Worm (Caenorhabditis elegans) whole organism, L1 larva: ENCODE measurements around the gene catp-4.

Experiments used
- C04F5.9 ChIP-seq: sonication (generic microtip); optimal IDR thresholded peaks from 2 replicates; lab custom pipeline; 2016; ENCODE audit warnings: missing genetic modification characterization, missing compliant biosample characterization
- C16A3.4 ChIP-seq: fragments of 150-350 bp; optimal IDR thresholded peaks from 2 replicates; lab custom pipeline; 2014; ENCODE audit warnings: missing biosample characterization, missing genetic modification characterization
- F16B12.6 ChIP-seq: fragments of 150-350 bp; optimal IDR thresholded peaks from 2 replicates; lab custom pipeline; 2014; ENCODE audit warnings: missing biosample characterization, missing genetic modification characterization
- aha-1 ChIP-seq: fragments of 150-350 bp; optimal IDR thresholded peaks from 2 replicates; lab custom pipeline; 2014; ENCODE audit warnings: missing biosample characterization, missing genetic modification characterization
- aly-2 ChIP-seq: fragments of 150-350 bp; optimal IDR thresholded peaks from 2 replicates; lab custom pipeline; 2014; ENCODE audit warnings: missing biosample characterization, missing genetic modification characterization
- dpl-1 ChIP-seq, 3 experiments: fragments of 150-350 bp in 2 of 3; sonication (generic microtip) in 1 of 3; optimal IDR thresholded peaks; 2 replicates each; lab custom pipeline; 2014 to 2017; ENCODE audit warnings: missing biosample characterization in 3 of 3, missing genetic modification characterization in 3 of 3, missing genetic modification reagents in 3 of 3
- efl-1 ChIP-seq, 4 experiments: fragments of 150-350 bp; optimal IDR thresholded peaks in 3 of 4; peaks in 1 of 4; 1 replicate in 1 of 4; 2 replicates in 3 of 4; lab custom pipeline; 2014; ENCODE audit warnings: missing biosample characterization in 2 of 4, missing genetic modification characterization in 2 of 4, missing genetic modification reagents in 2 of 4
- egl-13 ChIP-seq: sonication (generic microtip); optimal IDR thresholded peaks from 2 replicates; lab custom pipeline; 2016; ENCODE audit warnings: missing genotype, missing genetic modification reagents, missing genetic modification characterization, missing compliant biosample characterization
- egl-27 ChIP-seq, 2 experiments: fragments of 150-350 bp in 1 of 2; sonication (generic microtip); optimal IDR thresholded peaks; 3 replicates each; lab custom pipeline; 2017 to 2018; ENCODE audit warnings: missing biosample characterization in 2 of 2, missing genetic modification characterization in 2 of 2, missing genetic modification reagents in 2 of 2
- elt-2 ChIP-seq: sonication (generic microtip); optimal IDR thresholded peaks from 2 replicates; lab custom pipeline; 2016; ENCODE audit warnings: missing genetic modification characterization, mild to moderate bottlenecking, inconsistent platforms, missing compliant biosample characterization, missing genetic modification reagents
- elt-3 ChIP-seq, 6 experiments: fragments of 150-350 bp in 1 of 6; sonication (generic microtip); optimal IDR thresholded peaks; 2 replicates each; lab custom pipeline; 2017 to 2018; ENCODE audit warnings: missing biosample characterization in 6 of 6, missing genetic modification characterization in 6 of 6, inconsistent platforms in 1 of 6
- fkh-4 ChIP-seq: sonication (generic microtip); optimal IDR thresholded peaks from 2 replicates; lab custom pipeline; 2016; ENCODE audit warnings: missing compliant biosample characterization, missing genetic modification characterization, borderline replicate concordance
- fkh-8 ChIP-seq: sonication (generic microtip); optimal IDR thresholded peaks from 2 replicates; lab custom pipeline; 2016; ENCODE audit warnings: mild to moderate bottlenecking, missing genetic modification characterization, missing compliant biosample characterization
- grh-1 ChIP-seq: fragments of 200-800 bp; sonication (Bioruptor generic); IDR thresholded peaks from 2 replicates; pipeline ENCODE4 v1.3.6; 2022; ENCODE audit warnings: missing genetic modification reagents, missing genetic modification characterization, missing compliant biosample characterization
- hlh-17 ChIP-seq: fragments of 200-800 bp; sonication (Bioruptor generic); optimal IDR thresholded peaks from 2 replicates; lab custom pipeline; 2018; ENCODE audit warnings: missing genetic modification characterization, mild to moderate bottlenecking, missing compliant biosample characterization, moderate library complexity, borderline replicate concordance
- isw-1 ChIP-seq: fragments of 200-800 bp; sonication (Bioruptor generic); IDR thresholded peaks from 2 replicates; pipeline ENCODE4 v1.3.6; 2022; ENCODE audit warnings: missing genetic modification characterization, missing compliant biosample characterization
- lin-14 ChIP-seq: fragments of 200-800 bp; sonication (Bioruptor generic); optimal IDR thresholded peaks from 2 replicates; lab custom pipeline; 2018; ENCODE audit warnings: mild to moderate bottlenecking, missing genetic modification characterization, moderate library complexity, missing compliant biosample characterization
- lin-15B ChIP-seq: fragments of 150-350 bp; sonication (generic microtip); optimal IDR thresholded peaks from 3 replicates; lab custom pipeline; 2014; ENCODE audit warnings: missing biosample characterization, missing genetic modification characterization
- lin-35 ChIP-seq, 2 experiments: fragments of 150-350 bp; optimal IDR thresholded peaks; 2 replicates each; lab custom pipeline; 2014; ENCODE audit warnings: missing biosample characterization in 2 of 2, missing genetic modification characterization in 2 of 2, missing genetic modification reagents in 2 of 2
- lsy-2 ChIP-seq, 2 experiments: fragments of 150-350 bp; optimal IDR thresholded peaks; 2 replicates each; lab custom pipeline; 2014; ENCODE audit warnings: missing biosample characterization in 2 of 2, missing genetic modification characterization in 2 of 2
- mab-9 ChIP-seq: fragments of 200-800 bp; sonication (Bioruptor generic); IDR thresholded peaks from 2 replicates; pipeline ENCODE4 v1.3.6; 2022; ENCODE audit warnings: missing genetic modification reagents, missing genetic modification characterization, missing compliant biosample characterization
- mdl-1 ChIP-seq, 2 experiments: fragments of 150-350 bp; optimal IDR thresholded peaks; 2 replicates each; lab custom pipeline; 2014 to 2017; ENCODE audit warnings: missing biosample characterization in 2 of 2, missing genetic modification characterization in 2 of 2, inconsistent platforms in 1 of 2
- nhr-20 ChIP-seq: sonication (generic microtip); optimal IDR thresholded peaks from 2 replicates; lab custom pipeline; 2016; ENCODE audit warnings: mild to moderate bottlenecking, missing genetic modification characterization, missing compliant biosample characterization
- nhr-237 ChIP-seq: fragments of 150-350 bp; optimal IDR thresholded peaks from 2 replicates; lab custom pipeline; 2014; ENCODE audit warnings: missing biosample characterization, missing genetic modification characterization
- nhr-47 ChIP-seq: sonication (generic microtip); optimal IDR thresholded peaks from 2 replicates; lab custom pipeline; 2016; ENCODE audit warnings: mild to moderate bottlenecking, missing genetic modification characterization, moderate library complexity, missing compliant biosample characterization
- nhr-71 ChIP-seq: sonication (generic microtip); optimal IDR thresholded peaks from 2 replicates; lab custom pipeline; 2016; ENCODE audit warnings: mild to moderate bottlenecking, missing genetic modification characterization, moderate library complexity, missing compliant biosample characterization
- nhr-77 ChIP-seq: fragments of 150-350 bp; optimal IDR thresholded peaks from 2 replicates; lab custom pipeline; 2014; ENCODE audit warnings: missing biosample characterization, missing genetic modification characterization
- rnt-1 ChIP-seq: sonication (generic microtip); optimal IDR thresholded peaks from 2 replicates; lab custom pipeline; 2016; ENCODE audit warnings: mild to moderate bottlenecking, missing genetic modification characterization, moderate library complexity, missing compliant biosample characterization
- skn-1 ChIP-seq: fragments of 150-350 bp; optimal IDR thresholded peaks from 2 replicates; lab custom pipeline; 2014; ENCODE audit warnings: missing biosample characterization, missing genetic modification characterization
- snpc-4 ChIP-seq: fragments of 150-350 bp; optimal IDR thresholded peaks from 2 replicates; lab custom pipeline; 2014; ENCODE audit warnings: missing biosample characterization, missing genetic modification characterization
- sox-4 ChIP-seq: sonication (generic microtip); optimal IDR thresholded peaks from 2 replicates; lab custom pipeline; 2016; ENCODE audit warnings: missing genetic modification characterization, missing compliant biosample characterization
- sptf-1 ChIP-seq: fragments of 150-350 bp; optimal IDR thresholded peaks from 2 replicates; lab custom pipeline; 2014; ENCODE audit warnings: missing biosample characterization, missing genetic modification characterization
- swsn-7 ChIP-seq: sonication (generic microtip); optimal IDR thresholded peaks from 2 replicates; lab custom pipeline; 2016; ENCODE audit warnings: missing genetic modification characterization, missing compliant biosample characterization
- ztf-11 ChIP-seq, 2 experiments: sonication (generic microtip); optimal IDR thresholded peaks; 2 replicates each; lab custom pipeline; 2016 to 2017; ENCODE audit warnings: missing genetic modification characterization in 2 of 2, missing biosample characterization in 1 of 2, missing compliant biosample characterization in 1 of 2

The catp-4 gene

DNA sequence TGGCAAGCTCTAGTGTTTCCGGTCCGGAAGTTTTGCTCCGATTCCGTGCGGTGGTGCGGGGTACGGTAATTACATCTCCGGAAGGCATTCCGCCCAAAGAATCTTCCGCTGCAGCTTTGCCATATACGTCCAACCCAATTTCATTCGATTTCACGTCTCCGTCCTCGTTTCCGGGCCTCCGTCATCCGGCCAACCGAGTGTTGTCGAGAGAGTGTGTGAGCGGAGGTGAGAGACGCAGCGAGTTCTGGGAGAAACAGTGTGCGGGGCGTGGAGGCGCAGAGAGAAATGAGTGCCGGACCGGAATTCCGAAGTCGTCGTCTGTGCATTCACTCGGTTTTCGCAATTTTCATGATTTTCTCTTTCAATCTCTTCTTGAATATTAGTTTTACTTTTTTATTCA is 24.1 kb upstream of the catp-4 start (continued):
- TF ChIP-seq mab-9 (GFP tag; lab: Robert Waterston, UW), result no peak
- peak; percentile 36 for TF ChIP-seq nhr-47 (tag; lab: Kevin White, UChicago)
- no peak for TF ChIP-seq aly-2 (tag; lab: Kevin White, UChicago)
- TF ChIP-seq lin-35 (GFP tag; optimal IDR thresholded peaks at IDR 0.05; lab: Kevin White, UChicago), result no peak
- TF ChIP-seq fkh-4, result no peak
- TF ChIP-seq grh-1 (GFP tag; lab: Robert Waterston, UW), result no peak
- peak; percentile 48 for TF ChIP-seq nhr-71

DNA sequence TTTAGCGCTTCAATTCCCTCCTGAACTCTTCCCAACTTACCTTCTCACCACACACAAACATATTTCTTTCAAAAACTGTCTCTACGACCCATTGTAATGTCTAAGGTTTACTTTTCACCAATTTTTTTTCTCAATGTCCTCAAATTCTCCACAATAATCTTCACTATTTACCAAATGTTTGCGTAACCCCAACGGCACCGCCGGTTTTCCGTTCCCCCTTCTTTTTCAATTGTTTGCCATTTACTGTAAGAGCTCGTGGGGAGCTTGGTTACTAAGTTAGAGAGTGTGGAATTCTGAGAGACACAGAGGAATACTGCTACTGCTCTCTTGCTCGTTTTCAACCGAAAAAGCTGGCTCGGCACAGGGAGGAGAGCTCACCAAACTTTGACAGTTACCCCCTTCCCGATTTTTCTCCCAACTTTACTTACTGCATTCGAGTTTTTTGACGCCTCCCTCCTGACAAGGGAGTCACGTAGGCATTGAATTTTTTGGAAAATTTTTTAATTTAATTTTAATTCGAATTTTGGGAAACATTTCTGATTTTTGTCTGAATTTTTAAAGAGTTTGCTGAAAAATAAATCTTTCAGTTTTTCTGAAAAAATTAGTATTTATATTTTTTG is 22.7 kb upstream of the catp-4 start:
- TF ChIP-seq efl-1 (optimal IDR thresholded peaks at IDR 0.05; lab: Kevin White, UChicago) (no peak), efl-1 (GFP tag; optimal IDR thresholded peaks at IDR 0.05 in 1 of 2; lab: Kevin White, UChicago) (peak in 1 of 2 experiments; percentile 91), snpc-4 (no peak), nhr-71 (no peak), hlh-17 (GFP tag; lab: Kevin White, UChicago) (no peak), fkh-8 (no peak), elt-3 (tag; optimal IDR thresholded peaks at IDR 0.05; lab: Kevin White, UChicago) (no peak), nhr-77 (tag; lab: Kevin White, UChicago) (peak; percentile 71), lsy-2 (tag; optimal IDR thresholded peaks at IDR 0.05; lab: Kevin White, UChicago) (peak in 1 of 2 experiments; percentile 4)
- TF ChIP-seq, all 84 proteins: peak for 3

DNA sequence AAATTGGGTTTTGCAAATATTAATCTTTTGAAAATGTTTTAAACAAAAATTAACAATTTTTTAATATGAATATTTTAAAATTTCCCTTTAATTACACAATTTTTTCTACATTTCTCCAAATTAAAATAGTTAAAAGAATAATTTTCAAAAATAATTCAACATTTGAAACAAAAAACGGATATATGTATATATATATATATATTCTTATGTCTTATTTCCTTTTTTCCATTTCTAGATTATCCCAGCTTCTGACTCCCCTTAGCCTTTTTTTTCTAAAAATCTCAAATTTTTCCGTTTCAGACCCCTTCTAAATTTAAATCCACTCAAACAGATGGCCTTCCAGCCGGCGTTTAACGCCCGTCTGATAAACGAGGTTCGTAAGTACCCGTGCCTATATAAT is 20.1 kb upstream of the catp-4 start, which contains the start of gene madf-5:
madf-5 (plus strand) TSS at position 301 of the 400 bp plus-strand sequence.
- TF ChIP-seq fkh-4, result no peak
- TF ChIP-seq hlh-17 (GFP tag; lab: Kevin White, UChicago), result no peak
- TF ChIP-seq sox-4, result no peak
- no peak for TF ChIP-seq C04F5.9 (tag; lab: Kevin White, UChicago)
- no peak for TF ChIP-seq lin-35 (GFP tag; optimal IDR thresholded peaks at IDR 0.05; lab: Kevin White, UChicago)
- TF ChIP-seq lin-15B (tag; lab: Kevin White, UChicago), result no peak
- TF ChIP-seq nhr-20, result no peak
- TF ChIP-seq elt-2, result no peak
- no peak for TF ChIP-seq F16B12.6 (tag; lab: Kevin White, UChicago)
- TF ChIP-seq swsn-7, result no peak
- TF ChIP-seq isw-1, result no peak
- no peak for TF ChIP-seq mdl-1 (tag; optimal IDR thresholded peaks at IDR 0.05; lab: Kevin White, UChicago)
- TF ChIP-seq aha-1 (tag; lab: Kevin White, UChicago), result no peak
- TF ChIP-seq mab-9 (GFP tag; lab: Robert Waterston, UW), result no peak
- TF ChIP-seq lin-14, result no peak
- no peak for TF ChIP-seq egl-27 (tag; optimal IDR thresholded peaks at IDR 0.05; lab: Kevin White, UChicago)
- TF ChIP-seq dpl-1 (GFP tag; optimal IDR thresholded peaks at IDR 0.05; lab: Kevin White, UChicago), result no peak
- no peak for TF ChIP-seq ztf-11 (tag; optimal IDR thresholded peaks at IDR 0.05; lab: Kevin White, UChicago)
- TF ChIP-seq C16A3.4 (tag; lab: Kevin White, UChicago), result no peak

DNA sequence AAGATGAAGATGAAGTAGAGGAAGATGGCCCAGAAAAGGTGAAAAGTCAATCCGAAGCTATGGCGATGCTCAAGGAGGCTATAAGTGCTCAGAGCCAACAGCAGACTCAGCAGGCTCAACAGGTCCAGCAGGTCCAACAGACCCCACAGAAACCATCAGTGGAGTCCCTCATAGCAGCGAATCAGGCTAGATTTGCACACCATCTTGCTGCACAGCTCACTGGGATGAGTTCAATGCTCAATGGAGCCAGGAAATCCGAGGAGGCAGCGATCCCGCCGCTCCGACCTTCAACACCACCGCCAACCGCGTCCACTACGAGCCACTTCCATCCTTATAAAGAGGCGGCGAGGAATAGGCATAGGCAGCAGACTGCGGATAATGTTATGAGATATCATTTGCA is 18.6 kb upstream of the catp-4 start:
- TF ChIP-seq egl-13 (tag; lab: Kevin White, UChicago) (no peak), nhr-237 (tag; lab: Kevin White, UChicago) (no peak), efl-1 (optimal IDR thresholded peaks at IDR 0.05; lab: Kevin White, UChicago) (no peak), efl-1 (GFP tag; optimal IDR thresholded peaks at IDR 0.05 in 1 of 2; lab: Kevin White, UChicago) (no peak), rnt-1 (no peak), sptf-1 (no peak), skn-1 (tag; lab: Kevin White, UChicago) (no peak), lin-35 (GFP tag; optimal IDR thresholded peaks at IDR 0.05; lab: Kevin White, UChicago) (no peak)
- TF ChIP-seq, all 84 proteins: peak for 0
